Fruit fly (Drosophila melanogaster) whole organism, embryonic: Measurements from ENCODE around the gene Snm1.
A peak's percentile ranks its signal among the peaks of the same experiment; 100 is the strongest.

Source experiments
- Atf-2 ChIP-seq: fragments of 200-800 bp; sonication (Bioruptor generic); optimal IDR thresholded peaks from 2 replicates; lab custom pipeline; 2016; ENCODE audit warnings: missing biosample characterization, missing genetic modification characterization
- CG10543 ChIP-seq: fragments of 200-800 bp; sonication (Bioruptor generic); optimal IDR thresholded peaks from 3 replicates; lab custom pipeline; 2017; ENCODE audit warnings: missing biosample characterization, mild to moderate bottlenecking, missing genetic modification characterization, moderate library complexity
- CG10654 ChIP-seq: fragments of 200-800 bp; sonication (Bioruptor generic); optimal IDR thresholded peaks from 2 replicates; lab custom pipeline; 2016; ENCODE audit warnings: missing biosample characterization, missing genetic modification characterization
- CG11085 ChIP-seq: fragments of 200-800 bp; sonication (Bioruptor generic); IDR thresholded peaks from 2 replicates; pipeline ENCODE4 v1.3.6; 2022; ENCODE audit warnings: missing biosample characterization, missing genetic modification characterization
- CG11696 ChIP-seq: fragments of 200-800 bp; sonication (Bioruptor generic); IDR thresholded peaks from 2 replicates; pipeline ENCODE4 v1.3.6; 2022; ENCODE audit warnings: missing biosample characterization, missing genetic modification characterization
- CG13424 ChIP-seq: fragments of 200-800 bp; sonication (Bioruptor generic); optimal IDR thresholded peaks from 2 replicates; lab custom pipeline; 2019; ENCODE audit warnings: missing biosample characterization, mild to moderate bottlenecking, missing genetic modification characterization, moderate library complexity
- CG14050 ChIP-seq: fragments of 200-800 bp; sonication (Bioruptor generic); IDR thresholded peaks from 3 replicates; pipeline ENCODE4 v1.3.6; 2022; ENCODE audit warnings: missing biosample characterization, missing genetic modification characterization
- CG14860 ChIP-seq: fragments of 200-800 bp; sonication (Bioruptor generic); IDR thresholded peaks from 3 replicates; pipeline ENCODE4 v1.3.6; 2022; ENCODE audit warnings: missing biosample characterization, missing genetic modification characterization; ENCODE audit not compliant: partially characterized antibody
- CG1603 ChIP-seq: fragments of 200-800 bp; sonication (Bioruptor generic); optimal IDR thresholded peaks from 2 replicates; lab custom pipeline; 2019; ENCODE audit warnings: missing biosample characterization, mild to moderate bottlenecking, missing genetic modification characterization, moderate library complexity
- CG1647 ChIP-seq: fragments of 200-800 bp; sonication (Bioruptor generic); optimal IDR thresholded peaks from 3 replicates; lab custom pipeline; 2016; ENCODE audit warnings: missing biosample characterization, missing genetic modification characterization
- CG16863 ChIP-seq: fragments of 200-800 bp; sonication (Bioruptor generic); optimal IDR thresholded peaks from 3 replicates; lab custom pipeline; 2016; ENCODE audit warnings: missing biosample characterization, missing genetic modification characterization
- CG2199 ChIP-seq: fragments of 200-800 bp; sonication (Bioruptor generic); IDR thresholded peaks from 3 replicates; pipeline ENCODE4 v1.3.6; 2022; ENCODE audit warnings: missing biosample characterization, missing genetic modification characterization
- CG30403 ChIP-seq: fragments of 200-800 bp; sonication (Bioruptor generic); optimal IDR thresholded peaks from 3 replicates; lab custom pipeline; 2016; ENCODE audit warnings: missing biosample characterization, missing genetic modification characterization
- CG30431 ChIP-seq: fragments of 200-800 bp; sonication (Bioruptor generic); optimal IDR thresholded peaks from 2 replicates; lab custom pipeline; 2017; ENCODE audit warnings: missing biosample characterization, missing genetic modification characterization
- CG32532 ChIP-seq: fragments of 200-800 bp; sonication (Bioruptor generic); IDR thresholded peaks from 2 replicates; pipeline ENCODE4 v1.3.6; 2022; ENCODE audit warnings: missing biosample characterization, missing genetic modification characterization
- CG32772 ChIP-seq: fragments of 200-800 bp; sonication (Bioruptor generic); IDR thresholded peaks from 2 replicates; pipeline ENCODE4 v1.3.6; 2022; ENCODE audit warnings: missing biosample characterization, missing genetic modification characterization
- CG4730 ChIP-seq: fragments of 200-800 bp; sonication (Bioruptor generic); IDR thresholded peaks from 2 replicates; pipeline ENCODE4 v1.3.6; 2022; ENCODE audit warnings: missing biosample characterization, missing genetic modification characterization
- CG4854 ChIP-seq: fragments of 200-800 bp; sonication (Bioruptor generic); optimal IDR thresholded peaks from 2 replicates; lab custom pipeline; 2016; ENCODE audit warnings: missing biosample characterization, missing genetic modification characterization, inconsistent platforms
- CG7556 ChIP-seq: fragments of 200-800 bp; sonication (Bioruptor generic); optimal IDR thresholded peaks from 2 replicates; lab custom pipeline; 2017; ENCODE audit warnings: missing biosample characterization, mild to moderate bottlenecking, missing genetic modification characterization
- CG7745 ChIP-seq: fragments of 200-800 bp; sonication (Bioruptor generic); optimal IDR thresholded peaks from 2 replicates; lab custom pipeline; 2018; ENCODE audit warnings: missing biosample characterization, mild to moderate bottlenecking, missing genetic modification characterization, moderate library complexity
- CG9215 ChIP-seq: fragments of 200-800 bp; sonication (Bioruptor generic); IDR thresholded peaks from 2 replicates; pipeline ENCODE4 v1.3.6; 2022; ENCODE audit warnings: missing biosample characterization, missing genetic modification characterization
- Elba2 ChIP-seq: fragments of 200-800 bp; sonication (Bioruptor generic); optimal IDR thresholded peaks from 3 replicates; lab custom pipeline; 2016; ENCODE audit warnings: missing biosample characterization, missing genetic modification characterization
- HLHmδ ChIP-seq: fragments of 200-800 bp; sonication (Bioruptor generic); optimal IDR thresholded peaks from 2 replicates; lab custom pipeline; 2018; ENCODE audit warnings: missing biosample characterization, mild to moderate bottlenecking, missing genetic modification characterization, moderate library complexity
- Hr3 ChIP-seq: fragments of 200-800 bp; sonication (Bioruptor generic); optimal IDR thresholded peaks from 3 replicates; lab custom pipeline; 2016; ENCODE audit warnings: missing biosample characterization, missing genetic modification characterization
- Lim3 ChIP-seq: fragments of 200-800 bp; sonication (Bioruptor generic); IDR thresholded peaks from 2 replicates; pipeline ENCODE4 v1.3.6; 2022; ENCODE audit warnings: missing biosample characterization, missing genetic modification characterization
- Mes4 ChIP-seq: fragments of 200-800 bp; sonication (Bioruptor generic); optimal IDR thresholded peaks from 2 replicates; lab custom pipeline; 2016; ENCODE audit warnings: missing biosample characterization, missing genetic modification characterization
- Side ChIP-seq: fragments of 200-800 bp; sonication (Bioruptor generic); optimal IDR thresholded peaks from 2 replicates; lab custom pipeline; 2016; ENCODE audit warnings: missing biosample characterization, missing genetic modification characterization
- Six4 ChIP-seq: fragments of 200-800 bp; sonication (Bioruptor generic); optimal IDR thresholded peaks from 2 replicates; lab custom pipeline; 2016; ENCODE audit warnings: missing biosample characterization, missing genetic modification characterization
- Sox100B ChIP-seq: fragments of 200-800 bp; sonication (Bioruptor generic); optimal IDR thresholded peaks from 3 replicates; lab custom pipeline; 2018; ENCODE audit warnings: missing biosample characterization, mild to moderate bottlenecking, missing genetic modification characterization
- bowl ChIP-seq: fragments of 200-800 bp; sonication (Bioruptor generic); IDR thresholded peaks from 2 replicates; pipeline ENCODE4 v1.3.6; 2022; ENCODE audit warnings: missing biosample characterization, missing genetic modification characterization
- crc ChIP-seq: fragments of 200-800 bp; sonication (Bioruptor generic); optimal IDR thresholded peaks from 2 replicates; lab custom pipeline; 2016; ENCODE audit warnings: missing biosample characterization, missing genetic modification characterization
- croc ChIP-seq: fragments of 200-800 bp; sonication (Bioruptor generic); conservative IDR thresholded peaks from 3 replicates; pipeline ENCODE4 v1.3.6; 2022; ENCODE audit warnings: missing biosample characterization, missing genetic modification characterization
- cwo ChIP-seq: fragments of 200-800 bp; sonication (Bioruptor generic); optimal IDR thresholded peaks from 3 replicates; lab custom pipeline; 2017; ENCODE audit warnings: missing biosample characterization, missing genetic modification characterization, mild to moderate bottlenecking, moderate library complexity, missing genetic modification reagents
- dan ChIP-seq: fragments of 200-800 bp; sonication (Bioruptor generic); IDR thresholded peaks from 2 replicates; pipeline ENCODE4 v1.3.6; 2022; ENCODE audit warnings: missing biosample characterization, missing genetic modification characterization
- dati ChIP-seq: fragments of 200-800 bp; sonication (Bioruptor generic); IDR thresholded peaks from 2 replicates; pipeline ENCODE4 v1.3.6; 2022; ENCODE audit warnings: missing biosample characterization, missing genetic modification characterization
- ftz-f1 ChIP-seq: fragments of 200-800 bp; sonication (Bioruptor generic); optimal IDR thresholded peaks from 2 replicates; lab custom pipeline; 2016; ENCODE audit warnings: missing biosample characterization, missing genetic modification characterization
- gem ChIP-seq: fragments of 200-800 bp; sonication (Bioruptor generic); optimal IDR thresholded peaks from 2 replicates; lab custom pipeline; 2019; ENCODE audit warnings: missing biosample characterization, mild to moderate bottlenecking, missing genetic modification characterization, moderate library complexity
- grn ChIP-seq: fragments of 200-800 bp; sonication (Bioruptor generic); optimal IDR thresholded peaks from 3 replicates; lab custom pipeline; 2017; ENCODE audit warnings: missing biosample characterization, missing genetic modification characterization
- jigr1 ChIP-seq: fragments of 200-800 bp; sonication (Bioruptor generic); IDR thresholded peaks from 3 replicates; pipeline ENCODE4 v1.3.6; 2022; ENCODE audit warnings: missing biosample characterization, missing genetic modification characterization
- kah ChIP-seq: fragments of 200-800 bp; sonication (Bioruptor generic); optimal IDR thresholded peaks from 2 replicates; lab custom pipeline; 2018; ENCODE audit warnings: missing biosample characterization, mild to moderate bottlenecking, missing genetic modification characterization
- lbe ChIP-seq: fragments of 200-800 bp; sonication (Bioruptor generic); optimal IDR thresholded peaks from 2 replicates; lab custom pipeline; 2016; ENCODE audit warnings: missing biosample characterization, mild to moderate bottlenecking, missing genetic modification characterization
- lola ChIP-seq, 3 experiments: fragments of >200 bp in 2 of 3; fragments of 200-800 bp in 1 of 3; sonication (Bioruptor generic) in 1 of 3; optimal IDR thresholded peaks; 2 replicates each; lab custom pipeline; 2017 to 2019; ENCODE audit warnings: missing biosample characterization in 3 of 3, missing genetic modification characterization in 3 of 3, mild to moderate bottlenecking in 1 of 3, moderate library complexity in 1 of 3
- nmo ChIP-seq: fragments of 200-800 bp; sonication (Bioruptor generic); optimal IDR thresholded peaks from 2 replicates; lab custom pipeline; 2018; ENCODE audit warnings: missing biosample characterization, mild to moderate bottlenecking, missing genetic modification characterization, moderate library complexity
- otp ChIP-seq: fragments of 200-800 bp; sonication (Bioruptor generic); IDR thresholded peaks from 3 replicates; pipeline ENCODE4, ENCODE4 v1.3.6; 2022; ENCODE audit warnings: missing biosample characterization, missing genetic modification characterization
- prd ChIP-seq, 3 experiments: fragments of >200 bp in 2 of 3; fragments of 200-800 bp in 1 of 3; sonication (Bioruptor generic) in 1 of 3; optimal IDR thresholded peaks in 2 of 3; IDR thresholded peaks in 1 of 3; 2 replicates in 2 of 3; 3 replicates in 1 of 3; pipeline versions ENCODE4 v1.3.6 to Lab custom; 2017 to 2022; ENCODE audit warnings: missing biosample characterization in 1 of 3, missing genetic modification characterization in 1 of 3
- ro ChIP-seq: fragments of 200-800 bp; sonication (Bioruptor generic); IDR thresholded peaks from 2 replicates; pipeline ENCODE4 v1.3.6; 2022; ENCODE audit warnings: missing biosample characterization, missing genetic modification characterization
- sd ChIP-seq: fragments of 200-800 bp; sonication (Bioruptor generic); optimal IDR thresholded peaks from 3 replicates; lab custom pipeline; 2018; ENCODE audit warnings: missing biosample characterization, mild to moderate bottlenecking, missing genetic modification characterization, moderate library complexity
- sisA ChIP-seq: fragments of 200-800 bp; sonication (Bioruptor generic); IDR thresholded peaks from 2 replicates; pipeline ENCODE4 v1.3.6; 2022; ENCODE audit warnings: missing biosample characterization, missing genetic modification characterization
- tna ChIP-seq: fragments of 200-800 bp; sonication (Bioruptor generic); IDR thresholded peaks from 2 replicates; pipeline ENCODE4 v1.3.6; 2022; ENCODE audit warnings: missing biosample characterization, missing genetic modification characterization; ENCODE audit not compliant: partially characterized antibody
- unc-4 ChIP-seq: fragments of 200-800 bp; sonication (Bioruptor generic); IDR thresholded peaks from 2 replicates; pipeline ENCODE4 v1.3.6; 2022; ENCODE audit warnings: missing biosample characterization, missing genetic modification characterization; ENCODE audit not compliant: partially characterized antibody

Snm1 gene

dm6 chr3R:5565623-5566022 is 10.7 kb downstream of the Snm1 start (continued):
- TF ChIP-seq Mes4 (peak; percentile 49), sd (tag; lab: Kevin White, UChicago) (peak; percentile 78), CG9215 (GFP tag; lab: Robert Waterston, UW) (peak; percentile 66), otp (GFP tag; lab: Robert Waterston, UW) (peak; percentile 85), unc-4 (GFP tag; lab: Robert Waterston, UW) (no peak), CG11696 (GFP tag; lab: Robert Waterston, UW) (peak; percentile 79), dan (GFP tag; lab: Robert Waterston, UW) (0 out of 2 replicates have a peak, but pooled peaks have one; percentile 26), bowl (GFP tag; lab: Robert Waterston, UW) (peak; percentile 71), kah (GFP tag; lab: Kevin White, UChicago) (peak; percentile 36), CG16863 (GFP tag; lab: Kevin White, UChicago) (peak; percentile 75), croc (GFP tag; lab: Robert Waterston, UW) (peak; percentile 56; the same call in 2 of the 3 replicates), grn (GFP tag; lab: Kevin White, UChicago) (peak; percentile 92), ftz-f1 (GFP tag; lab: Kevin White, UChicago) (no peak), CG30431 (GFP tag; lab: Kevin White, UChicago) (peak; percentile 54), CG14860 (GFP tag; lab: Robert Waterston, UW) (no peak), CG7556 (GFP tag; lab: Kevin White, UChicago) (peak; percentile 82), Six4 (GFP tag; lab: Kevin White, UChicago) (peak; percentile 50), cwo (GFP tag; lab: Kevin White, UChicago) (peak; percentile 81), CG10654 (GFP tag; lab: Kevin White, UChicago) (peak; percentile 61), Sox100B (GFP tag; lab: Kevin White, UChicago) (peak; percentile 72), tna (GFP tag; lab: Robert Waterston, UW) (no peak), sisA (GFP tag; lab: Robert Waterston, UW) (peak; percentile 86), HLHmδ (GFP tag; lab: Kevin White, UChicago) (no peak), nmo (GFP tag; lab: Kevin White, UChicago) (peak; percentile 81), CG10543 (GFP tag; lab: Kevin White, UChicago) (peak; percentile 69), CG14050 (peak; percentile 80), CG1647 (peak; percentile 35), Elba2 (GFP tag; lab: Kevin White, UChicago) (no peak), CG2199 (GFP tag; lab: Robert Waterston, UW) (no peak), CG30403 (GFP tag; lab: Kevin White, UChicago) (peak; percentile 71), jigr1 (no peak), Atf-2 (GFP tag; lab: Kevin White, UChicago) (peak; percentile 32), crc (GFP tag; lab: Kevin White, UChicago) (peak; percentile 45), CG32532 (GFP tag; lab: Robert Waterston, UW) (peak; percentile 89), ro (GFP tag; lab: Robert Waterston, UW) (peak; percentile 36; the same call in 1 of the 2 replicates), CG4854 (peak; percentile 50), lola (GFP tag; optimal IDR thresholded peaks at IDR 0.05; lab: Kevin White, UChicago) (no peak), CG1603 (tag; lab: Kevin White, UChicago) (peak; percentile 77), dati (peak; percentile 82), lbe (GFP tag; lab: Kevin White, UChicago) (peak; percentile 68), CG7745 (tag; lab: Kevin White, UChicago) (no peak), CG13424 (peak; percentile 79), CG11085 (peak; percentile 55), CG32772 (peak; percentile 90), CG4730 (GFP tag; lab: Robert Waterston, UW) (peak; percentile 80), Side (GFP tag; lab: Kevin White, UChicago) (peak; percentile 71), Hr3 (GFP tag; lab: Kevin White, UChicago) (peak; percentile 74), prd (optimal IDR thresholded peaks at IDR 0.05; lab: Kevin White, UChicago) (no peak), prd (GFP tag; IDR thresholded peaks at IDR 0.05; lab: Robert Waterston, UW) (peak; percentile 90), Lim3 (GFP tag; lab: Robert Waterston, UW) (0 out of 2 replicates have a peak, but pooled peaks have one; percentile 8), gem (tag; lab: Kevin White, UChicago) (no peak)
